Fruit fly (Drosophila melanogaster): ENCODE results near the gene CG10098.

Gene CG10098

dm6 chr3R:7127966-7128365, 3.6 kb downstream of the CG10098 start, which contains the start of gene CG10068 (continued):
- TF ChIP-seq CG33557 (GFP tag; optimal IDR thresholded peaks at IDR 0.05) (peak; percentile 79), CG11504 (tag; optimal IDR thresholded peaks at IDR 0.05) (peak; percentile 90), exex (tag; optimal IDR thresholded peaks at IDR 0.05) (peak; percentile 85), slbo (GFP tag; IDR thresholded peaks at IDR 0.05) (peak; percentile 88), D (optimal IDR thresholded peaks at IDR 0.05) (no peak), D (GFP tag; optimal IDR thresholded peaks at IDR 0.05) (peak; percentile 83), CG8089 (GFP tag; optimal IDR thresholded peaks at IDR 0.05) (peak; percentile 78), ham (GFP tag; IDR thresholded peaks at IDR 0.05) (no peak), HmgD (GFP tag; optimal IDR thresholded peaks at IDR 0.05) (peak; percentile 60), gsb (GFP tag; IDR thresholded peaks at IDR 0.05) (peak; percentile 76), dpn (GFP tag; optimal IDR thresholded peaks at IDR 0.05) (peak; percentile 87), CG9797 (GFP tag; optimal IDR thresholded peaks at IDR 0.05) (peak; percentile 69), Dbx (GFP tag; IDR thresholded peaks at IDR 0.05) (peak; percentile 87), CG6813 (GFP tag; optimal IDR thresholded peaks at IDR 0.05) (peak; percentile 74), CG6689 (GFP tag; IDR thresholded peaks at IDR 0.05) (peak; percentile 94), CG11695 (GFP tag; IDR thresholded peaks at IDR 0.05) (peak; percentile 93), CG4854 (GFP tag; optimal IDR thresholded peaks at IDR 0.05) (peak; percentile 83), CG30403 (GFP tag; optimal IDR thresholded peaks at IDR 0.05) (peak; percentile 87), zen2 (GFP tag; IDR thresholded peaks at IDR 0.05; ENCODE audit: partially characterized antibody) (0 out of 3 replicates have a peak, but pooled peaks have one; percentile 6), Myb (GFP tag; optimal IDR thresholded peaks at IDR 0.05) (peak; percentile 56), tll (GFP tag; optimal IDR thresholded peaks at IDR 0.05) (peak in 1 of 2 experiments; percentile 80), CG11085 (GFP tag; IDR thresholded peaks at IDR 0.05) (no peak), Atf6 (GFP tag; IDR thresholded peaks at IDR 0.05) (peak; percentile 89), CG13775 (GFP tag; optimal IDR thresholded peaks at IDR 0.05) (peak; percentile 90), Gsc (GFP tag; IDR thresholded peaks at IDR 0.05) (no peak), Adf1 (GFP tag; IDR thresholded peaks at IDR 0.05) (peak; percentile 53; the same call in 1 of the 2 replicates), dmrt11E (tag; optimal IDR thresholded peaks at IDR 0.05) (peak; percentile 90), CG7987 (GFP tag; optimal IDR thresholded peaks at IDR 0.05) (peak; percentile 76), hkb (optimal IDR thresholded peaks at IDR 0.05) (no peak), hkb (GFP tag; IDR thresholded peaks at IDR 0.05) (peak; percentile 95), C15 (GFP tag; IDR thresholded peaks at IDR 0.05) (peak; percentile 73; the same call in 2 of the 3 replicates), croc (GFP tag; conservative IDR thresholded peaks at IDR 0.05) (peak; percentile 77), CG6854 (GFP tag; optimal IDR thresholded peaks at IDR 0.05) (peak; percentile 77), zfh2 (GFP tag; optimal IDR thresholded peaks at IDR 0.05) (peak; percentile 83), esg (GFP tag; conservative IDR thresholded peaks at IDR 0.05) (peak; percentile 80), dan (GFP tag; IDR thresholded peaks at IDR 0.05) (no peak), CG17385 (GFP tag; optimal IDR thresholded peaks at IDR 0.05) (peak; percentile 84), Usf (GFP tag; optimal IDR thresholded peaks at IDR 0.05) (peak; percentile 22), kni (GFP tag; optimal IDR thresholded peaks at IDR 0.05) (peak; percentile 61), wek (GFP tag; optimal IDR thresholded peaks at IDR 0.05) (peak; percentile 99), gce (GFP tag; IDR thresholded peaks at IDR 0.05) (peak; percentile 91; the same call in 2 of the 3 replicates), cas (GFP tag; IDR thresholded peaks at IDR 0.05) (peak; percentile 65), stwl (tag; optimal IDR thresholded peaks at IDR 0.05) (peak; percentile 98), Spps (tag; optimal IDR thresholded peaks at IDR 0.05) (peak; percentile 80), CG2875 (GFP tag; optimal IDR thresholded peaks at IDR 0.05) (peak; percentile 77), mirr (GFP tag; optimal IDR thresholded peaks at IDR 0.05) (peak; percentile 60), grn (GFP tag; optimal IDR thresholded peaks at IDR 0.05) (peak; percentile 13), tio (GFP tag; optimal IDR thresholded peaks at IDR 0.05) (peak; percentile 81), stc (GFP tag; IDR thresholded peaks at IDR 0.05) (peak; percentile 91), HLH54F (GFP tag; optimal IDR thresholded peaks at IDR 0.05) (peak; percentile 88), sug (tag; optimal IDR thresholded peaks at IDR 0.05) (peak; percentile 72), jumu (GFP tag; optimal IDR thresholded peaks at IDR 0.05) (peak; percentile 83)
